Worm (Caenorhabditis elegans): ENCODE results near the gene F13D2.1.

The F13D2.1 gene

ce11 chrX:11116723-11117122, 72.7 kb downstream of the F13D2.1 start, which contains the start of gene nlp-66:
Gene nlp-66, minus strand, starts transcription at chrX:11116823.
- no peak for TF ChIP-seq klf-2 (GFP tag; conservative IDR thresholded peaks at IDR 0.05)
- no peak for TF ChIP-seq ztf-29 (GFP tag; IDR thresholded peaks at IDR 0.05)
- no peak for TF ChIP-seq flt-1 (GFP tag; IDR thresholded peaks at IDR 0.05)
- no peak for TF ChIP-seq med-1 (GFP tag; optimal IDR thresholded peaks at IDR 0.05; ENCODE audit: insufficient read depth)
- no peak for TF ChIP-seq cog-1 (tag; optimal IDR thresholded peaks at IDR 0.05)
- no peak for TF ChIP-seq T22C8.4 (GFP tag; IDR thresholded peaks at IDR 0.05)
- TF ChIP-seq ztf-23 (GFP tag; IDR thresholded peaks at IDR 0.05), result no peak
- no peak for TF ChIP-seq ref-1 (GFP tag; conservative IDR thresholded peaks at IDR 0.05)
- no peak for TF ChIP-seq tab-1 (GFP tag; IDR thresholded peaks at IDR 0.05)

- TF ChIP-seq flt-1 (GFP tag; IDR thresholded peaks at IDR 0.05) (no peak), klf-2 (GFP tag; conservative IDR thresholded peaks at IDR 0.05) (no peak), cog-1 (tag; optimal IDR thresholded peaks at IDR 0.05) (no peak), T22C8.4 (GFP tag; IDR thresholded peaks at IDR 0.05) (no peak), med-1 (GFP tag; optimal IDR thresholded peaks at IDR 0.05; ENCODE audit: insufficient read depth) (no peak), tab-1 (GFP tag; IDR thresholded peaks at IDR 0.05) (no peak), ztf-29 (GFP tag; IDR thresholded peaks at IDR 0.05) (no peak), ref-1 (GFP tag; conservative IDR thresholded peaks at IDR 0.05) (no peak), ztf-23 (GFP tag; IDR thresholded peaks at IDR 0.05) (no peak)
Measured at ce11 chrX:11114420-11114819, 75.0 kb downstream of the F13D2.1 start.

Measured in whole organism, midembryonic.